Worm (Caenorhabditis elegans) whole organism, L3 larva: ENCODE data around the gene fbxa-27.

Experiments
- ceh-16 ChIP-seq: sonication (generic microtip); optimal IDR thresholded peaks from 2 replicates; lab custom pipeline; 2017; ENCODE audit warnings: missing biosample characterization, missing genetic modification characterization
- ceh-28 ChIP-seq: fragments of 150-350 bp; optimal IDR thresholded peaks from 2 replicates; lab custom pipeline; 2014; ENCODE audit warnings: missing biosample characterization, missing genetic modification reagents, missing genetic modification characterization
- fkh-10 ChIP-seq: sonication (generic microtip); optimal IDR thresholded peaks from 2 replicates; lab custom pipeline; 2017; ENCODE audit warnings: missing biosample characterization, missing genetic modification reagents, missing genetic modification characterization
- nhr-25 ChIP-seq: sonication (generic microtip); optimal IDR thresholded peaks from 2 replicates; lab custom pipeline; 2017; ENCODE audit warnings: missing biosample characterization, missing genetic modification characterization
- skn-1 ChIP-seq: fragments of 150-350 bp; optimal IDR thresholded peaks from 2 replicates; lab custom pipeline; 2014; ENCODE audit warnings: missing biosample characterization, missing genetic modification characterization
- tbx-2 ChIP-seq: sonication (generic microtip); optimal IDR thresholded peaks from 2 replicates; lab custom pipeline; 2016; ENCODE audit warnings: mild to moderate bottlenecking, missing genetic modification characterization, missing compliant biosample characterization
- unc-62 ChIP-seq: fragments of 150-350 bp; sonication (generic microtip); optimal IDR thresholded peaks from 4 replicates; lab custom pipeline; 2014; ENCODE audit warnings: missing biosample characterization, missing genetic modification reagents, missing genetic modification characterization

ce11 chrIII:1315038-1315437, 27.7 kb upstream of the fbxa-27 start, which contains the start of the genes fbxa-80 and fbxa-19:
- TF ChIP-seq unc-62 (GFP tag; lab: Kevin White, UChicago): no peak
- no peak for TF ChIP-seq skn-1 (tag; lab: Kevin White, UChicago)
- TF ChIP-seq fkh-10 (GFP tag; lab: Kevin White, UChicago): no peak
- TF ChIP-seq tbx-2: no peak
- no peak for TF ChIP-seq ceh-28 (tag; lab: Kevin White, UChicago)
- no peak for TF ChIP-seq ceh-16 (tag; lab: Kevin White, UChicago)
- TF ChIP-seq nhr-25 (tag; lab: Kevin White, UChicago): no peak
